Worm (Caenorhabditis elegans) whole organism, L4 larva: ENCODE data around the gene rab-39.

Experiments used
- F26F4.8 ChIP-seq: fragments of 200-800 bp; sonication (Bioruptor generic); conservative IDR thresholded peaks from 2 replicates; pipeline ENCODE4 v1.3.6; 2022; ENCODE audit warnings: missing genetic modification characterization, missing compliant biosample characterization
- F37D6.2 ChIP-seq: sonication (generic microtip); optimal IDR thresholded peaks from 2 replicates; lab custom pipeline; 2016; ENCODE audit warnings: mild to moderate bottlenecking, missing genetic modification characterization, missing compliant biosample characterization
- F49E8.2 ChIP-seq: sonication (generic microtip); optimal IDR thresholded peaks from 2 replicates; lab custom pipeline; 2016; ENCODE audit warnings: missing compliant biosample characterization, mild to moderate bottlenecking, missing genetic modification characterization, borderline replicate concordance
- Y105C5A.15 ChIP-seq: fragments of 200-800 bp; sonication (Bioruptor generic); IDR thresholded peaks from 2 replicates; pipeline ENCODE4 v1.3.6; 2022; ENCODE audit warnings: missing genetic modification characterization, missing compliant biosample characterization
- Y48G9A.11 ChIP-seq: fragments of 200-800 bp; sonication (Bioruptor generic); IDR thresholded peaks from 2 replicates; pipeline ENCODE4 v1.3.6; 2022; ENCODE audit warnings: missing genetic modification reagents, missing genetic modification characterization, missing compliant biosample characterization
- Y5F2A.4 ChIP-seq: fragments of 200-800 bp; sonication (Bioruptor generic); optimal IDR thresholded peaks from 2 replicates; lab custom pipeline; 2018; ENCODE audit warnings: mild to moderate bottlenecking, missing genetic modification characterization, missing compliant biosample characterization
- ZK546.5 ChIP-seq, 2 experiments: sonication (generic microtip); optimal IDR thresholded peaks; 2 replicates each; lab custom pipeline; 2017; ENCODE audit warnings: missing biosample characterization in 2 of 2, missing genetic modification characterization in 2 of 2
- aha-1 ChIP-seq: fragments of 150-350 bp; peaks from one replicate; lab custom pipeline; 2014; ENCODE audit warnings: missing biosample characterization, missing genetic modification characterization
- arid-1 ChIP-seq: fragments of 200-800 bp; sonication (Bioruptor generic); conservative IDR thresholded peaks from 2 replicates; pipeline ENCODE4 v1.3.6; 2022; ENCODE audit warnings: missing genetic modification reagents, missing genetic modification characterization, missing compliant biosample characterization
- ceh-32 ChIP-seq: sonication (generic microtip); optimal IDR thresholded peaks from 2 replicates; lab custom pipeline; 2016; ENCODE audit warnings: mild to moderate bottlenecking, missing genetic modification characterization, missing compliant biosample characterization; ENCODE audit not compliant: poor library complexity
- ceh-82 ChIP-seq: sonication (generic microtip); optimal IDR thresholded peaks from 2 replicates; lab custom pipeline; 2017; ENCODE audit warnings: missing biosample characterization, missing genetic modification characterization
- ces-1 ChIP-seq: fragments of 150-350 bp; sonication (generic microtip); optimal IDR thresholded peaks from 4 replicates; lab custom pipeline; 2014; ENCODE audit warnings: missing biosample characterization, missing genetic modification reagents, missing genetic modification characterization
- daf-12 ChIP-seq: fragments of 150-350 bp; optimal IDR thresholded peaks from 2 replicates; lab custom pipeline; 2014; ENCODE audit warnings: missing biosample characterization, missing genetic modification reagents, missing genetic modification characterization
- daf-16 ChIP-seq, 3 experiments: sonication (generic microtip); optimal IDR thresholded peaks; 2 replicates each; lab custom pipeline; 2016 to 2017; ENCODE audit warnings: missing genetic modification characterization in 3 of 3, missing genetic modification reagents in 3 of 3, mild to moderate bottlenecking in 2 of 3, missing compliant biosample characterization in 2 of 3, missing biosample characterization in 1 of 3, moderate library complexity in 1 of 3
- daf-19 ChIP-seq: fragments of 200-800 bp; sonication (Bioruptor generic); conservative IDR thresholded peaks from 2 replicates; pipeline ENCODE4 v1.3.6; 2022; ENCODE audit warnings: missing genetic modification characterization, missing compliant biosample characterization
- dpl-1 ChIP-seq: fragments of 150-350 bp; optimal IDR thresholded peaks from 2 replicates; lab custom pipeline; 2014; ENCODE audit warnings: missing biosample characterization, missing genetic modification reagents, missing genetic modification characterization
- duxl-1 ChIP-seq: sonication (generic microtip); optimal IDR thresholded peaks from 2 replicates; lab custom pipeline; 2016; ENCODE audit warnings: mild to moderate bottlenecking, missing genetic modification characterization, moderate library complexity, missing compliant biosample characterization; ENCODE audit not compliant: poor library complexity
- fkh-10 ChIP-seq: fragments of 150-350 bp; optimal IDR thresholded peaks from 2 replicates; lab custom pipeline; 2014; ENCODE audit warnings: missing biosample characterization, missing genetic modification reagents, missing genetic modification characterization
- lim-7 ChIP-seq: fragments of 200-800 bp; sonication (Bioruptor generic); IDR thresholded peaks from 2 replicates; pipeline ENCODE4 v1.3.6; 2022; ENCODE audit warnings: missing genetic modification characterization, missing compliant biosample characterization
- lin-13 ChIP-seq: fragments of 150-350 bp; optimal IDR thresholded peaks from 2 replicates; lab custom pipeline; 2014; ENCODE audit warnings: missing biosample characterization, missing genetic modification reagents, missing genetic modification characterization
- lin-38 ChIP-seq: fragments of 200-800 bp; sonication (Bioruptor generic); IDR thresholded peaks from 2 replicates; pipeline ENCODE4 v1.3.6; 2022; ENCODE audit warnings: missing genetic modification reagents, missing genetic modification characterization, missing compliant biosample characterization
- lin-39 ChIP-seq: fragments of 150-350 bp; optimal IDR thresholded peaks from 2 replicates; lab custom pipeline; 2014; ENCODE audit warnings: missing biosample characterization, missing genetic modification reagents, missing genetic modification characterization
- madf-5 ChIP-seq, 2 experiments: fragments of 200-800 bp; sonication (Bioruptor generic); IDR thresholded peaks; 2 replicates each; pipeline ENCODE4 v1.3.6; 2022; ENCODE audit warnings: missing compliant biosample characterization in 2 of 2, missing genetic modification characterization in 2 of 2
- mdl-1 ChIP-seq, 2 experiments: fragments of 150-350 bp in 1 of 2; sonication (generic microtip) in 1 of 2; optimal IDR thresholded peaks; 2 replicates each; lab custom pipeline; 2014 to 2017; ENCODE audit warnings: missing biosample characterization in 2 of 2, missing genetic modification characterization in 2 of 2
- mes-2 ChIP-seq: sonication (generic microtip); optimal IDR thresholded peaks from 2 replicates; lab custom pipeline; 2016; ENCODE audit warnings: missing genotype, mild to moderate bottlenecking, missing genetic modification characterization, missing compliant biosample characterization; ENCODE audit not compliant: poor library complexity, severe bottlenecking
- mxl-2 ChIP-seq: fragments of 200-800 bp; sonication (Bioruptor generic); conservative IDR thresholded peaks from 2 replicates; pipeline ENCODE4 v1.3.6; 2022; ENCODE audit warnings: missing genetic modification reagents, missing genetic modification characterization, missing compliant biosample characterization
- nhr-102 ChIP-seq: sonication (generic microtip); optimal IDR thresholded peaks from 2 replicates; lab custom pipeline; 2016; ENCODE audit warnings: mild to moderate bottlenecking, missing genetic modification characterization, moderate library complexity, missing compliant biosample characterization
- nhr-11 ChIP-seq: fragments of 150-350 bp; optimal IDR thresholded peaks from 2 replicates; lab custom pipeline; 2014; ENCODE audit warnings: missing biosample characterization, missing genetic modification characterization
- nhr-237 ChIP-seq: sonication (generic microtip); optimal IDR thresholded peaks from 2 replicates; lab custom pipeline; 2017; ENCODE audit warnings: missing biosample characterization, missing genetic modification characterization
- nhr-42 ChIP-seq: fragments of 200-800 bp; sonication (Bioruptor generic); IDR thresholded peaks from 2 replicates; pipeline ENCODE4 v1.3.6; 2022; ENCODE audit warnings: missing genetic modification characterization, missing compliant biosample characterization
- nhr-48 ChIP-seq: sonication (generic microtip); optimal IDR thresholded peaks from 2 replicates; lab custom pipeline; 2016; ENCODE audit warnings: mild to moderate bottlenecking, missing genetic modification characterization, missing compliant biosample characterization
- nhr-77 ChIP-seq: fragments of 150-350 bp; optimal IDR thresholded peaks from 2 replicates; lab custom pipeline; 2014; ENCODE audit warnings: missing biosample characterization, missing genetic modification characterization
- pha-4 ChIP-seq, 2 experiments: fragments of 150-350 bp in 1 of 2; fragments of 200-800 bp in 1 of 2; sonication (Bioruptor generic) in 1 of 2; IDR thresholded peaks in 1 of 2; optimal IDR thresholded peaks in 1 of 2; 2 replicates each; pipeline versions ENCODE4 v1.3.6 to Lab custom; 2014 to 2022; ENCODE audit warnings: missing genetic modification characterization in 2 of 2, missing genetic modification reagents in 2 of 2, missing biosample characterization in 1 of 2, missing compliant biosample characterization in 1 of 2
- pqm-1 ChIP-seq: sonication (generic microtip); optimal IDR thresholded peaks from 2 replicates; lab custom pipeline; 2017; ENCODE audit warnings: missing biosample characterization, missing genetic modification characterization
- saeg-2 ChIP-seq: fragments of 200-800 bp; sonication (Bioruptor generic); IDR thresholded peaks from 2 replicates; pipeline ENCODE4 v1.3.6; 2022; ENCODE audit warnings: missing genetic modification reagents, missing genetic modification characterization, missing compliant biosample characterization
- skn-1 ChIP-seq: fragments of 150-350 bp; optimal IDR thresholded peaks from 2 replicates; lab custom pipeline; 2014; ENCODE audit warnings: missing biosample characterization, missing genetic modification characterization
- snpc-4 ChIP-seq: fragments of 150-350 bp; optimal IDR thresholded peaks from 2 replicates; lab custom pipeline; 2014; ENCODE audit warnings: missing biosample characterization, missing genetic modification characterization
- tag-97 ChIP-seq: fragments of 200-800 bp; sonication (Bioruptor generic); IDR thresholded peaks from 2 replicates; pipeline ENCODE4 v1.3.6; 2022; ENCODE audit warnings: missing genetic modification characterization, missing compliant biosample characterization
- unc-39 ChIP-seq: sonication (generic microtip); optimal IDR thresholded peaks from 2 replicates; lab custom pipeline; 2017; ENCODE audit warnings: missing biosample characterization, missing genetic modification characterization
- unc-62 ChIP-seq, 3 experiments: fragments of 150-350 bp in 1 of 3; sonication (generic microtip); optimal IDR thresholded peaks in 2 of 3; peaks in 1 of 3; 1 replicate in 1 of 3; 2 replicates in 2 of 3; lab custom pipeline; 2014 to 2017; ENCODE audit warnings: missing biosample characterization in 3 of 3, missing genetic modification characterization in 3 of 3, missing genetic modification reagents in 3 of 3, missing genotype in 1 of 3

The rab-39 gene

DNA sequence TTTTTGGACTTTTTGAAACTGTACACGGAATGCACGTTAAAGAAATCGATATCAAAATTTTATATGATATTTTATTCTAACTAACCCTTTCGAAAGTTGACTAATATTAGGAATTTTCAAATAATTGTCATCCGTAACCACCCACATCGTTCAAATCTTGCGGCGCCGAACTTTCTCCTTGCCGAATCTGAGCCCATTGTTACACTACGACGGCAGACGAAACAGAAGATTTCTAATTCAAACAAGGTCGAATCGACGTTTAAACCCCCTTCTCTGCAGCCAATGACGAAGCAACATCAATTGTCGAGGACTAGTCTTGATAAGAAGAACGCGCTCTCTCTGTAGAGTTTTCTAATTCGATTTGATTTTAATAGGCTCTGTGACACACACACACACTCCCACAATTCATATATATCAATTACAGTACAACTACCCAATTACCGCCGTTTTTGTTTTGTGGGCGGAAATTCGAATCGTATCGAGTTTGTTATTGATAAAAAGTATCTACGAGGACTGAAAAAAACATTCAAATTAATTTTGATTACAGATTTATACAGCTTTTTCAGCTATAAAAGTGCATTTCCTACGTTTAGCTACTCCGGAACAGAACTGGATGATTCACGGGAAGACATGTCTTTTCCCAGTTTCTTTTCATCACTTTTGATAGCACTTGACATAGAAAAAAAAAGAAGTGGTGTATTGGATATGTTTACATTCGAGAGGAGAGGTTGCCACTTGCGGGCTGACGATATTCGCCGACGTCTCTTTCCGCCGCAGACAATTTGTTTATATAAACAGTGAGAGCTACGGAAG, 38.2 kb downstream of the rab-39 start (continued):
- TF ChIP-seq Y105C5A.15 (GFP tag; lab: Robert Waterston, UW): no peak
- TF ChIP-seq skn-1: no peak
- no peak for TF ChIP-seq daf-16 (GFP tag; optimal IDR thresholded peaks at IDR 0.05; lab: Kevin White, UChicago)
- peak; percentile 46 for TF ChIP-seq daf-16 (tag; optimal IDR thresholded peaks at IDR 0.05; lab: Kevin White, UChicago)
- no peak for TF ChIP-seq dpl-1 (GFP tag; lab: Kevin White, UChicago)
- no peak for TF ChIP-seq duxl-1 (tag; lab: Kevin White, UChicago)
- TF ChIP-seq F49E8.2 (tag; lab: Kevin White, UChicago): no peak
- TF ChIP-seq mdl-1 (tag; optimal IDR thresholded peaks at IDR 0.05; lab: Kevin White, UChicago): no peak
- TF ChIP-seq nhr-48 (tag; lab: Kevin White, UChicago): no peak
- TF ChIP-seq daf-19 (GFP tag; lab: Robert Waterston, UW): no peak
- no peak for TF ChIP-seq daf-12 (tag; lab: Kevin White, UChicago)
- no peak for TF ChIP-seq nhr-42 (GFP tag; lab: Robert Waterston, UW)
- no peak for TF ChIP-seq pha-4 (GFP tag; IDR thresholded peaks at IDR 0.05; lab: Robert Waterston, UW)
- peak; percentile 51 for TF ChIP-seq pha-4 (tag; optimal IDR thresholded peaks at IDR 0.05; lab: Kevin White, UChicago)
- TF ChIP-seq nhr-102 (tag; lab: Kevin White, UChicago): no peak
- TF ChIP-seq lin-39 (tag; lab: Kevin White, UChicago): no peak
- TF ChIP-seq ces-1 (GFP tag; lab: Kevin White, UChicago): no peak
- TF ChIP-seq saeg-2 (GFP tag; lab: Robert Waterston, UW): no peak
- TF ChIP-seq aha-1 (tag; lab: Kevin White, UChicago): peak; percentile 76
- no peak for TF ChIP-seq nhr-237
- TF ChIP-seq ceh-32 (tag; lab: Kevin White, UChicago): no peak
- no peak for TF ChIP-seq lin-13 (GFP tag; lab: Kevin White, UChicago)
- peak; percentile 38 to 97 for TF ChIP-seq unc-62 (GFP tag; optimal IDR thresholded peaks at IDR 0.05 in 1 of 2; lab: Kevin White, UChicago)
- TF ChIP-seq unc-62 (tag; optimal IDR thresholded peaks at IDR 0.05; lab: Kevin White, UChicago): no peak
- no peak for TF ChIP-seq Y5F2A.4 (GFP tag; lab: Kevin White, UChicago)
- TF ChIP-seq fkh-10 (GFP tag; lab: Kevin White, UChicago): no peak
- TF ChIP-seq mes-2: peak; percentile 51
- no peak for TF ChIP-seq mxl-2 (GFP tag; lab: Robert Waterston, UW)
- TF ChIP-seq lim-7 (GFP tag; lab: Robert Waterston, UW): no peak
- TF ChIP-seq Y48G9A.11 (GFP tag; lab: Robert Waterston, UW): no peak
- no peak for TF ChIP-seq nhr-77 (tag; lab: Kevin White, UChicago)
- no peak for TF ChIP-seq madf-5 (GFP tag; IDR thresholded peaks at IDR 0.05; lab: Robert Waterston, UW)
- no peak for TF ChIP-seq unc-39 (tag; lab: Kevin White, UChicago)
- TF ChIP-seq lin-38: no peak
- no peak for TF ChIP-seq F37D6.2 (tag; lab: Kevin White, UChicago)
- TF ChIP-seq F26F4.8 (GFP tag; lab: Robert Waterston, UW): no peak
- no peak for TF ChIP-seq snpc-4 (tag; lab: Kevin White, UChicago)
- TF ChIP-seq arid-1 (GFP tag; lab: Robert Waterston, UW): no peak
- TF ChIP-seq pqm-1 (tag; lab: Kevin White, UChicago): peak; percentile 80
- no peak for TF ChIP-seq ceh-82
- TF ChIP-seq tag-97 (GFP tag; lab: Robert Waterston, UW): no peak
- TF ChIP-seq ZK546.5 (tag; optimal IDR thresholded peaks at IDR 0.05; lab: Kevin White, UChicago): no peak
- no peak for TF ChIP-seq nhr-11
